Worm (Caenorhabditis elegans): ENCODE results near the gene gur-5.

The gur-5 gene

DNA sequence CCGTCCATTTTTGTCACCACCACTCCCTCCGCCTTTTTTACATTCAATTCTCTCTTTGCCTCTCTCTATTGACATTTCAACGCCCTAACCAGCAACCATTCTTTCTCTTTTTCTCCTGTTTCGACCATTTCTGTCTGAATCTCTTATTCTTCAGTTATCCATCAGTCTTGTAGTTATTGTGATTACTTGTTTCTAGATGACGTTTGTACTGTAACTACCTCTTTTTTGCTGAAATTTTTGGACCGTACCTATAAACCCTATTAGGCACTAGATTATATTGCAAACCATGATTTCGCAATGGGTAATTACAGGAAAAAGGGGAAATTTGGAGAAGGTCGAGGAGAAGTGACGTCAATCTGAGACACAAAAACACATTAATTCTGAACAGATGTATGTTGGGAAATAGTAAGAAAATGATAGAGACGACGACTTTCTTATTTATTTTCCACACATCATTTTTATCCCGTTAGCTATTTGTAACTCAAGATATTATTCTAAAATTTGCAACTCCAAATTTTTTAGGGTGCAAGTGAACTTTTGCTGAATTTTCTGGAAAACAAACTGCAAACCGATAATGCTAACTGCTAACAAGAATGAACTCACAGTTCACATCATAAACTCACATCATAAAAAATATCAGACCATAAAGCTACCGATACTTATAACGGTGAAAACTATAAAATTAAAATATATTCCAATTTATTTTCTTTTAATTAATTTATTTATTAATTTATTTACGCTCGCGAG, 35.2 kb downstream of the gur-5 start (continued):
- TF ChIP-seq ztf-4 (tag; optimal IDR thresholded peaks at IDR 0.05) (no peak), F13H6.1 (tag; optimal IDR thresholded peaks at IDR 0.05) (peak; percentile 47), nhr-77 (tag; optimal IDR thresholded peaks at IDR 0.05) (no peak), zag-1 (tag; optimal IDR thresholded peaks at IDR 0.05) (no peak), dmd-4 (tag; optimal IDR thresholded peaks at IDR 0.05) (no peak), crh-2 (tag; optimal IDR thresholded peaks at IDR 0.05) (peak; percentile 26), snpc-4 (tag; optimal IDR thresholded peaks at IDR 0.05) (no peak), R02D3.7 (tag; optimal IDR thresholded peaks at IDR 0.05) (no peak), C34F6.9 (tag; optimal IDR thresholded peaks at IDR 0.05) (peak; percentile 39), ztf-1 (GFP tag; conservative IDR thresholded peaks at IDR 0.05) (no peak), mab-5 (tag; optimal IDR thresholded peaks at IDR 0.05) (no peak), elt-1 (tag; optimal IDR thresholded peaks at IDR 0.05) (no peak), nhr-6 (tag; optimal IDR thresholded peaks at IDR 0.05) (peak; percentile 18), elt-3 (tag; optimal IDR thresholded peaks at IDR 0.05) (no peak), fos-1 (tag; optimal IDR thresholded peaks at IDR 0.05) (peak; percentile 84), lin-39 (tag; optimal IDR thresholded peaks at IDR 0.05) (no peak), nhr-12 (tag; optimal IDR thresholded peaks at IDR 0.05) (no peak), peb-1 (tag; optimal IDR thresholded peaks at IDR 0.05) (no peak), unc-39 (tag; optimal IDR thresholded peaks at IDR 0.05) (no peak), alr-1 (tag; optimal IDR thresholded peaks at IDR 0.05) (no peak), blmp-1 (tag; optimal IDR thresholded peaks at IDR 0.05; ENCODE audit: insufficient read depth) (peak; percentile 8), nhr-10 (tag; optimal IDR thresholded peaks at IDR 0.05) (no peak), ama-1 (optimal IDR thresholded peaks at IDR 0.05) (no peak), gmeb-1 (tag; optimal IDR thresholded peaks at IDR 0.05) (peak; percentile 13)

DNA sequence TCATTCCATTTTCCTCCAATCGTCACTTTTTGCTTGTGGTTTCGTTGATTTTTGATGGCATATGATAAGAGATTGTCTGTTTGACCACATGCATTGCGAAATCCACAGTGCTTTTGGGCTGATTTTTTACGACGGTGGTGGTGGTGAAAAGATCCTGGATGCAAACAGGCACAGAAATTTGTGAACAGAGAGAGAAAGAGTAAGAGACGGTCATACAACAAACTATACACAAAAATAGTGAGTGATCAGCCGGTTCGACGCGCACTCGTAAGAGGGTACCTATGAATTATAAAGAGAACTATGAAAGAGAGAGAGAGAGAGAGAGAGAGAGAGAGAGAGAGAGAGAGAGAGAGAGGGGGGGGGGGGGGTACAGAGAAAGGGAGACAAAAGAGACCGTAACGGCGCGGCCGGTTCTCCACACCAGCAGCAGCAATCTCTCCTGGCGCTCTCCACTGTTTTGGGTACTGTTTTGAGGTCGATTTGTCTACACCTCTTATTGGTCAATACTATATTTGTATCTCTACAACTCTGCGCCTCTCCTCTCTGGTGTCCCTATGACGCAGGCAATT, 36.7 kb downstream of the gur-5 start:
- TF ChIP-seq sma-3 (GFP tag; optimal IDR thresholded peaks at IDR 0.05), result peak; percentile 55
- no peak for TF ChIP-seq nhr-23 (tag; optimal IDR thresholded peaks at IDR 0.05)
- no peak for TF ChIP-seq ztf-1 (GFP tag; conservative IDR thresholded peaks at IDR 0.05)
- TF ChIP-seq ceh-16 (tag; optimal IDR thresholded peaks at IDR 0.05), result peak; percentile 50
- TF ChIP-seq F13H6.1 (tag; optimal IDR thresholded peaks at IDR 0.05), result peak; percentile 86
- TF ChIP-seq aly-2 (tag; optimal IDR thresholded peaks at IDR 0.05), result no peak
- peak; percentile 61 for TF ChIP-seq nhr-21 (tag; optimal IDR thresholded peaks at IDR 0.05)
- TF ChIP-seq lsy-2 (tag; optimal IDR thresholded peaks at IDR 0.05), result peak in 1 of 2 experiments; percentile 45
- peak; percentile 89 for TF ChIP-seq nhr-25 (tag; optimal IDR thresholded peaks at IDR 0.05)
- no peak for TF ChIP-seq mbf-1 (tag; optimal IDR thresholded peaks at IDR 0.05)
- TF ChIP-seq elt-1 (tag; optimal IDR thresholded peaks at IDR 0.05), result no peak
- peak; percentile 49 for TF ChIP-seq nhr-129 (tag; optimal IDR thresholded peaks at IDR 0.05)
- peak; percentile 81 for TF ChIP-seq blmp-1 (tag; optimal IDR thresholded peaks at IDR 0.05; ENCODE audit: insufficient read depth)
- peak; percentile 44 for TF ChIP-seq fos-1 (tag; optimal IDR thresholded peaks at IDR 0.05)
- TF ChIP-seq Y55F3AM.14 (GFP tag; optimal IDR thresholded peaks at IDR 0.05), result peak; percentile 80
- no peak for TF ChIP-seq egl-27 (tag; optimal IDR thresholded peaks at IDR 0.05)
- no peak for TF ChIP-seq unc-39 (tag; optimal IDR thresholded peaks at IDR 0.05)
- peak; percentile 91 for TF ChIP-seq sma-9 (GFP tag; optimal IDR thresholded peaks at IDR 0.05)
- no peak for TF ChIP-seq sma-9 (tag; optimal IDR thresholded peaks at IDR 0.05)
- TF ChIP-seq gmeb-1 (tag; optimal IDR thresholded peaks at IDR 0.05), result peak; percentile 57
- no peak for TF ChIP-seq unc-55 (GFP tag; optimal IDR thresholded peaks at IDR 0.05)

DNA sequence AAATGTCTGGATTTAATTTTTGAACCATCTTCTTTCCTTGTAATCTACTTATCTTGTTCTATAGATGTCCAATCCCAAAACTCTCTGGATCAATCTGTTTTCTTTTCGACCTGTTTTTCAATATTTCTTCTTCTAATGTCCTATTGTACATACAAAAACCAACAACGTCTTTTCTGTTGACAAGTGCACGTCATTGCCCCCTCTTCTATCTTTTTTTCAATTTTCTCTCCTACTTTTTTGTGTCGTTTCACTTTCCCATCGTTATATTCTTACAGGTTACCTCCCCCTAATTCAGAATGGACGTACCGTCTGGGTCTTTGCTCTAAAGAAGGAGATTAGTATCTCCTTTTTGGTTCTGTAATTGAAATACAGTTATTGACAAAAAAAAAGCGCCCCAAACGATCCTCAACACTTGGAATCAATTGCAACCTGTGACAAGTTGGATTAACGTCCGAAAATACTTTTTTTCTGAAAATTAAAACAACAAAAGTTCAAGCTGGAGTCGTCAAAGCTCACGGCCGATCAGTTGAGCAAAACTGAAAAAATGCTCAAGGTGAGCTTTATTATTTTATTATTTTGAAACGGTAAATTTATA, 37.7 kb downstream of the gur-5 start, which contains the start of gene vhp-1:
Gene vhp-1, plus strand, starts transcription at position 545 of the 595 bp plus-strand sequence.
- TF ChIP-seq blmp-1 (tag; optimal IDR thresholded peaks at IDR 0.05; ENCODE audit: insufficient read depth) (peak; percentile 57), elt-3 (tag; optimal IDR thresholded peaks at IDR 0.05) (no peak), unc-39 (tag; optimal IDR thresholded peaks at IDR 0.05) (no peak), mdl-1 (tag; optimal IDR thresholded peaks at IDR 0.05) (no peak), ceh-82 (tag; optimal IDR thresholded peaks at IDR 0.05) (no peak), crh-2 (tag; optimal IDR thresholded peaks at IDR 0.05) (no peak), C34F6.9 (tag; optimal IDR thresholded peaks at IDR 0.05) (no peak), ama-1 (optimal IDR thresholded peaks at IDR 0.05) (no peak), nhr-25 (tag; optimal IDR thresholded peaks at IDR 0.05) (peak; percentile 4), zag-1 (tag; optimal IDR thresholded peaks at IDR 0.05) (no peak), nhr-11 (tag; optimal IDR thresholded peaks at IDR 0.05) (no peak), mab-5 (tag; optimal IDR thresholded peaks at IDR 0.05) (no peak), ztf-1 (GFP tag; conservative IDR thresholded peaks at IDR 0.05) (no peak), Y55F3AM.14 (GFP tag; optimal IDR thresholded peaks at IDR 0.05) (no peak), F13H6.1 (tag; optimal IDR thresholded peaks at IDR 0.05) (no peak), lin-39 (tag; optimal IDR thresholded peaks at IDR 0.05) (no peak), elt-1 (tag; optimal IDR thresholded peaks at IDR 0.05) (no peak), ztf-4 (tag; optimal IDR thresholded peaks at IDR 0.05) (no peak), lin-13 (GFP tag; optimal IDR thresholded peaks at IDR 0.05) (no peak), lsy-2 (tag; optimal IDR thresholded peaks at IDR 0.05) (no peak), skn-1 (tag; optimal IDR thresholded peaks at IDR 0.05) (no peak), nhr-129 (tag; optimal IDR thresholded peaks at IDR 0.05) (peak; percentile 2), peb-1 (tag; optimal IDR thresholded peaks at IDR 0.05) (no peak), nhr-23 (tag; optimal IDR thresholded peaks at IDR 0.05) (no peak), fos-1 (tag; optimal IDR thresholded peaks at IDR 0.05) (no peak), ztf-11 (tag; optimal IDR thresholded peaks at IDR 0.05) (no peak), sma-9 (GFP tag; optimal IDR thresholded peaks at IDR 0.05) (peak; percentile 16), sma-9 (tag; optimal IDR thresholded peaks at IDR 0.05) (no peak), nhr-6 (tag; optimal IDR thresholded peaks at IDR 0.05) (no peak), mbf-1 (tag; optimal IDR thresholded peaks at IDR 0.05) (no peak), nhr-21 (tag; optimal IDR thresholded peaks at IDR 0.05) (no peak), gmeb-1 (tag; optimal IDR thresholded peaks at IDR 0.05) (no peak), unc-55 (GFP tag; optimal IDR thresholded peaks at IDR 0.05) (no peak)
